ENCODE assay signal across 1 fruit fly cellular context in the genomic region with DNA sequence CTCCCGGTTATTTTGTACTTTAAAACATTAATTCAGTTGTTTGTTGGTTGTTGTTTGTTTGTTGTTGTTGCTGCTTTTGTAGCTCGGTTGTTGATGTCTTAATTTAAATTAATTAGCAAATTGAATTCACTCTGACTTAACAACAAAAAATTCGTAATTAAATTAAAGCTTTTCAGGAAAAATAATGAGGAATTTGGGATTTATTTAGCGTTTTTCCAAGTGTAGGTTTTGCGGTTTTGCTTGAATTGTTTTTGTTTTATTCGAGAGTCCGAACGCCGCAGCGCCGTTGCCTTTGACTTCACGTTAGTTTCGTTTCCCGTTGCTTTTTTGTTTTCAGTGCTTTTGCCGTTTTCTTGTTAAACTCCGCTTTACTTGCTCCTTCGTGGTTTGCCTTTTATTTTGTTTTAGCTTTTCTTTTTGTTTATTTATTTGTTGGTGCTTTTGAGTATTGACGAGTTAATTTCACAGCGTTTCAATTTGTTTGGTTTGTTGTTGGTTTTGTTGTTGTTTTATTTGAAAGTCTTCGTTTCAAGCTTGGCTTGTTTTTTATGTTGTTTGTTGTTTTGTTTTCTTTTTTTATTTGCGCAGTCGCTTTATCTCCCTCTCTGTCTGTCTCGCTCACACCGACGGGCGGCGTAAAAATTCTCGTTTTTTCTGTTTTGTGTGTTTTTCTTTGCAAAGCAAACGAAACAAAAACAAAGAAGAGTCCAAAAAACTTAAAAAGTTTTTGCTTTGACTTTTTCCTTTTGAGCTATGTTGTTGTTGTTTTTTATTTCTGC.
TF ChIP-seq lines count a peak whose summit lies in the region.

No protein-coding gene starts in this region.

TF ChIP-seq in whole organism, embryonic, 481 proteins besides CTCF, POLR2A, EP300 and RAD21 (continued from another document and continues in another):
- TF ChIP-seq CG14050 (GFP tag; IDR thresholded peaks at IDR 0.05; lab: Robert Waterston, UW) = no peak
- TF ChIP-seq CG31441 (GFP tag; IDR thresholded peaks at IDR 0.05; lab: Robert Waterston, UW) = no peak
- no peak for TF ChIP-seq CG18011 (GFP tag; optimal IDR thresholded peaks at IDR 0.05; lab: Kevin White, UChicago)
- TF ChIP-seq CG32532 (GFP tag; IDR thresholded peaks at IDR 0.05; lab: Robert Waterston, UW) = no peak
- TF ChIP-seq zen2 (GFP tag; IDR thresholded peaks at IDR 0.05; lab: Robert Waterston, UW; ENCODE audit: partially characterized antibody) = no peak
- TF ChIP-seq E2f2 (GFP tag; IDR thresholded peaks at IDR 0.05; lab: Robert Waterston, UW) = peak; percentile 7; the same call in 1 of the 2 replicates
- no peak for TF ChIP-seq Nf-YC (tag; optimal IDR thresholded peaks at IDR 0.05; lab: Kevin White, UChicago)
- no peak for TF ChIP-seq schlank (tag; optimal IDR thresholded peaks at IDR 0.05; lab: Kevin White, UChicago)
- no peak for TF ChIP-seq chn (GFP tag; optimal IDR thresholded peaks at IDR 0.05; lab: Kevin White, UChicago)
- peak; percentile 31 for TF ChIP-seq vfl (GFP tag; optimal IDR thresholded peaks at IDR 0.05; lab: Kevin White, UChicago)
- TF ChIP-seq pfk (GFP tag; optimal IDR thresholded peaks at IDR 0.05; lab: Kevin White, UChicago) = no peak
- TF ChIP-seq Sox102F (GFP tag; optimal IDR thresholded peaks at IDR 0.05; lab: Kevin White, UChicago) = no peak
- no peak for TF ChIP-seq MTF-1 (GFP tag; optimal IDR thresholded peaks at IDR 0.05; lab: Kevin White, UChicago; ENCODE audit: borderline replicate concordance)
- TF ChIP-seq CG4707 (GFP tag; optimal IDR thresholded peaks at IDR 0.05; lab: Kevin White, UChicago) = no peak
- peak; percentile 22 for TF ChIP-seq emc (GFP tag; optimal IDR thresholded peaks at IDR 0.05; lab: Kevin White, UChicago)
- TF ChIP-seq Aef1 (GFP tag; IDR thresholded peaks at IDR 0.05; lab: Robert Waterston, UW) = no peak; the same call in 2 of the 3 replicates
- no peak for TF ChIP-seq CG2678 (tag; optimal IDR thresholded peaks at IDR 0.05; lab: Kevin White, UChicago)
- TF ChIP-seq CG14667 (GFP tag; IDR thresholded peaks at IDR 0.05; lab: Robert Waterston, UW) = no peak
- no peak; the same call in 1 of the 2 replicates for TF ChIP-seq Atf6 (GFP tag; IDR thresholded peaks at IDR 0.05; lab: Robert Waterston, UW)
- no peak for TF ChIP-seq klu (GFP tag; IDR thresholded peaks at IDR 0.05; lab: Robert Waterston, UW)
- TF ChIP-seq al (GFP tag; IDR thresholded peaks at IDR 0.05; lab: Robert Waterston, UW) = no peak
- peak; percentile 55 for TF ChIP-seq Mes4 (GFP tag; optimal IDR thresholded peaks at IDR 0.05; lab: Kevin White, UChicago)
- TF ChIP-seq CG12659 (GFP tag; optimal IDR thresholded peaks at IDR 0.05; lab: Kevin White, UChicago) = no peak
- no peak; the same call in 1 of the 2 replicates for TF ChIP-seq CG31224 (GFP tag; IDR thresholded peaks at IDR 0.05; lab: Robert Waterston, UW)
- TF ChIP-seq CG4820 (GFP tag; optimal IDR thresholded peaks at IDR 0.05; lab: Kevin White, UChicago) = no peak
- peak; percentile 10 for TF ChIP-seq CG18619 (GFP tag; optimal IDR thresholded peaks at IDR 0.05; lab: Kevin White, UChicago)
- TF ChIP-seq CG7987 (GFP tag; optimal IDR thresholded peaks at IDR 0.05; lab: Kevin White, UChicago) = no peak
- TF ChIP-seq CG13424 (tag; optimal IDR thresholded peaks at IDR 0.05; lab: Kevin White, UChicago) = peak; percentile 25
- no peak for TF ChIP-seq gro (GFP tag; optimal IDR thresholded peaks at IDR 0.05; lab: Kevin White, UChicago)
- peak; percentile 28 for TF ChIP-seq CG4424 (GFP tag; optimal IDR thresholded peaks at IDR 0.05; lab: Kevin White, UChicago)
- TF ChIP-seq CG17612 (GFP tag; IDR thresholded peaks at IDR 0.05; lab: Robert Waterston, UW) = no peak
- no peak for TF ChIP-seq H2.0 (GFP tag; IDR thresholded peaks at IDR 0.05; lab: Robert Waterston, UW)
- no peak for TF ChIP-seq btn (GFP tag; optimal IDR thresholded peaks at IDR 0.05; lab: Kevin White, UChicago)
- TF ChIP-seq ato (GFP tag; IDR thresholded peaks at IDR 0.05; lab: Robert Waterston, UW; ENCODE audit: partially characterized antibody) = no peak
- peak; percentile 20; the same call in 1 of the 2 replicates for TF ChIP-seq stc (GFP tag; IDR thresholded peaks at IDR 0.05; lab: Robert Waterston, UW)
- TF ChIP-seq CG16863 (GFP tag; optimal IDR thresholded peaks at IDR 0.05; lab: Kevin White, UChicago) = peak; percentile 20
- TF ChIP-seq CG11456 (GFP tag; IDR thresholded peaks at IDR 0.05; lab: Robert Waterston, UW) = no peak
- peak; percentile 41 for TF ChIP-seq CG12391 (tag; optimal IDR thresholded peaks at IDR 0.05; lab: Kevin White, UChicago)
- no peak for TF ChIP-seq Hmr (GFP tag; optimal IDR thresholded peaks at IDR 0.05; lab: Kevin White, UChicago)
- TF ChIP-seq CG6854 (GFP tag; optimal IDR thresholded peaks at IDR 0.05; lab: Kevin White, UChicago) = peak; percentile 13
- TF ChIP-seq NfI (GFP tag; optimal IDR thresholded peaks at IDR 0.05; lab: Kevin White, UChicago) = no peak
- no peak for TF ChIP-seq CG10274 (GFP tag; optimal IDR thresholded peaks at IDR 0.05; lab: Kevin White, UChicago)
- TF ChIP-seq Oaz (GFP tag; IDR thresholded peaks at IDR 0.05; lab: Robert Waterston, UW) = no peak
- TF ChIP-seq Hey (tag; optimal IDR thresholded peaks at IDR 0.05; lab: Kevin White, UChicago) = no peak
- peak; percentile 41 for TF ChIP-seq Xbp1 (GFP tag; optimal IDR thresholded peaks at IDR 0.05; lab: Kevin White, UChicago)
- no peak for TF ChIP-seq CG15696 (tag; optimal IDR thresholded peaks at IDR 0.05; lab: Kevin White, UChicago)
- no peak for TF ChIP-seq Dek (tag; optimal IDR thresholded peaks at IDR 0.05; lab: Kevin White, UChicago)
- no peak for TF ChIP-seq CG6689 (GFP tag; IDR thresholded peaks at IDR 0.05; lab: Robert Waterston, UW)
- TF ChIP-seq CG9797 (GFP tag; optimal IDR thresholded peaks at IDR 0.05; lab: Kevin White, UChicago) = no peak
- peak; percentile 23 for TF ChIP-seq Side (GFP tag; optimal IDR thresholded peaks at IDR 0.05; lab: Kevin White, UChicago)
- TF ChIP-seq eve (GFP tag; optimal IDR thresholded peaks at IDR 0.05; lab: Kevin White, UChicago) = peak in 1 of 2 experiments; percentile 72
- no peak for TF ChIP-seq CG8478 (optimal IDR thresholded peaks at IDR 0.05; lab: Kevin White, UChicago)
- TF ChIP-seq NC2α (GFP tag; optimal IDR thresholded peaks at IDR 0.05; lab: Kevin White, UChicago) = no peak
- TF ChIP-seq Fer2 (tag; optimal IDR thresholded peaks at IDR 0.05; lab: Kevin White, UChicago) = no peak
- no peak for TF ChIP-seq run (tag; optimal IDR thresholded peaks at IDR 0.05; lab: Kevin White, UChicago)
- TF ChIP-seq D19A (tag; optimal IDR thresholded peaks at IDR 0.05; lab: Kevin White, UChicago) = no peak
- no peak for TF ChIP-seq CG4328 (GFP tag; optimal IDR thresholded peaks at IDR 0.05; lab: Kevin White, UChicago)
- peak; percentile 86 for TF ChIP-seq sens (GFP tag; lab: Kevin White, UChicago)
- TF ChIP-seq kah (GFP tag; optimal IDR thresholded peaks at IDR 0.05; lab: Kevin White, UChicago) = no peak
- TF ChIP-seq Dip3 (GFP tag; optimal IDR thresholded peaks at IDR 0.05; lab: Kevin White, UChicago) = peak; percentile 11
- TF ChIP-seq lbe (GFP tag; optimal IDR thresholded peaks at IDR 0.05; lab: Kevin White, UChicago) = no peak
- no peak for TF ChIP-seq sug (tag; optimal IDR thresholded peaks at IDR 0.05; lab: Kevin White, UChicago)
- TF ChIP-seq Nf-YA (GFP tag; IDR thresholded peaks at IDR 0.05; lab: Robert Waterston, UW) = no peak
- TF ChIP-seq CG18599 (GFP tag; optimal IDR thresholded peaks at IDR 0.05; lab: Kevin White, UChicago) = no peak
- TF ChIP-seq CG10543 (GFP tag; optimal IDR thresholded peaks at IDR 0.05; lab: Kevin White, UChicago) = no peak
- TF ChIP-seq CG1529 (GFP tag; optimal IDR thresholded peaks at IDR 0.05; lab: Kevin White, UChicago) = no peak
- no peak for TF ChIP-seq CG14441 (GFP tag; IDR thresholded peaks at IDR 0.05; lab: Robert Waterston, UW)
- no peak for TF ChIP-seq gcm2 (GFP tag; optimal IDR thresholded peaks at IDR 0.05; lab: Kevin White, UChicago)
- TF ChIP-seq CG9876 (GFP tag; optimal IDR thresholded peaks at IDR 0.05; lab: Kevin White, UChicago) = no peak
- peak; percentile 6 for TF ChIP-seq CG8944 (GFP tag; optimal IDR thresholded peaks at IDR 0.05; lab: Kevin White, UChicago)
- TF ChIP-seq CG16779 (GFP tag; IDR thresholded peaks at IDR 0.05; lab: Robert Waterston, UW) = no peak
- TF ChIP-seq ken (GFP tag; IDR thresholded peaks at IDR 0.05; lab: Robert Waterston, UW) = no peak
- no peak for TF ChIP-seq CG3163 (GFP tag; optimal IDR thresholded peaks at IDR 0.05; lab: Kevin White, UChicago)
- TF ChIP-seq Mad (GFP tag; optimal IDR thresholded peaks at IDR 0.05; lab: Kevin White, UChicago) = peak; percentile 28
- peak; percentile 24 for TF ChIP-seq NK7.1 (GFP tag; optimal IDR thresholded peaks at IDR 0.05; lab: Kevin White, UChicago)
- TF ChIP-seq CG1233 (GFP tag; optimal IDR thresholded peaks at IDR 0.05; lab: Kevin White, UChicago) = no peak
- peak; percentile 42 for TF ChIP-seq unpg (GFP tag; optimal IDR thresholded peaks at IDR 0.05; lab: Kevin White, UChicago)
- no peak for TF ChIP-seq CG17912 (GFP tag; optimal IDR thresholded peaks at IDR 0.05; lab: Kevin White, UChicago)
- TF ChIP-seq gcm (GFP tag; optimal IDR thresholded peaks at IDR 0.05; lab: Kevin White, UChicago) = no peak
- no peak for TF ChIP-seq CG30020 (tag; optimal IDR thresholded peaks at IDR 0.05; lab: Kevin White, UChicago)
- TF ChIP-seq phol (tag; optimal IDR thresholded peaks at IDR 0.05; lab: Kevin White, UChicago) = peak; percentile 28
- no peak for TF ChIP-seq CHES-1-like (GFP tag; optimal IDR thresholded peaks at IDR 0.05; lab: Kevin White, UChicago)
- TF ChIP-seq CG32767 (GFP tag; IDR thresholded peaks at IDR 0.05; lab: Robert Waterston, UW) = no peak; the same call in 1 of the 2 replicates
- no peak for TF ChIP-seq CG4617 (GFP tag; optimal IDR thresholded peaks at IDR 0.05; lab: Kevin White, UChicago; ENCODE audit: borderline replicate concordance)
- no peak for TF ChIP-seq CG11093 (GFP tag; IDR thresholded peaks at IDR 0.05; lab: Robert Waterston, UW)
- TF ChIP-seq bab2 (GFP tag; optimal IDR thresholded peaks at IDR 0.05; lab: Kevin White, UChicago) = peak; percentile 10
- TF ChIP-seq CG6765 (GFP tag; optimal IDR thresholded peaks at IDR 0.05; lab: Kevin White, UChicago) = no peak
- peak; percentile 1 for TF ChIP-seq CG10147 (GFP tag; optimal IDR thresholded peaks at IDR 0.05; lab: Kevin White, UChicago)
- TF ChIP-seq dati (GFP tag; IDR thresholded peaks at IDR 0.05; lab: Robert Waterston, UW) = no peak
- peak; percentile 17 for TF ChIP-seq CG1602 (GFP tag; optimal IDR thresholded peaks at IDR 0.05; lab: Kevin White, UChicago)
- TF ChIP-seq CG10654 (GFP tag; optimal IDR thresholded peaks at IDR 0.05; lab: Kevin White, UChicago) = no peak
- no peak for TF ChIP-seq Spps (tag; optimal IDR thresholded peaks at IDR 0.05; lab: Kevin White, UChicago)
- TF ChIP-seq Antp (GFP tag; optimal IDR thresholded peaks at IDR 0.05; lab: Kevin White, UChicago) = no peak
- peak; percentile 29 for TF ChIP-seq sima (GFP tag; optimal IDR thresholded peaks at IDR 0.05; lab: Kevin White, UChicago)
- TF ChIP-seq ci (GFP tag; IDR thresholded peaks at IDR 0.05; lab: Robert Waterston, UW) = peak; percentile 18; the same call in 1 of the 3 replicates
- no peak for TF ChIP-seq Nf-YB (GFP tag; optimal IDR thresholded peaks at IDR 0.05; lab: Kevin White, UChicago)
- peak; percentile 25 for TF ChIP-seq jumu (GFP tag; optimal IDR thresholded peaks at IDR 0.05; lab: Kevin White, UChicago)
- TF ChIP-seq org-1 (GFP tag; optimal IDR thresholded peaks at IDR 0.05; lab: Kevin White, UChicago) = no peak
- no peak for TF ChIP-seq Lim3 (GFP tag; IDR thresholded peaks at IDR 0.05; lab: Robert Waterston, UW)
- TF ChIP-seq CG7556 (GFP tag; optimal IDR thresholded peaks at IDR 0.05; lab: Kevin White, UChicago) = no peak
- TF ChIP-seq oc (tag; optimal IDR thresholded peaks at IDR 0.05; lab: Kevin White, UChicago) = no peak
- TF ChIP-seq CG1603 (tag; optimal IDR thresholded peaks at IDR 0.05; lab: Kevin White, UChicago) = no peak
- no peak for TF ChIP-seq br (optimal IDR thresholded peaks at IDR 0.05; lab: Kevin White, UChicago)
- no peak for TF ChIP-seq dmrt99B (tag; optimal IDR thresholded peaks at IDR 0.05; lab: Kevin White, UChicago)
- no peak for TF ChIP-seq CG7357 (GFP tag; IDR thresholded peaks at IDR 0.05; lab: Robert Waterston, UW)
- no peak for TF ChIP-seq Sry-β (GFP tag; optimal IDR thresholded peaks at IDR 0.05; lab: Kevin White, UChicago)
- TF ChIP-seq CG30431 (GFP tag; optimal IDR thresholded peaks at IDR 0.05; lab: Kevin White, UChicago) = no peak
- TF ChIP-seq trem (tag; optimal IDR thresholded peaks at IDR 0.05; lab: Kevin White, UChicago) = no peak
- TF ChIP-seq CG4730 (GFP tag; IDR thresholded peaks at IDR 0.05; lab: Robert Waterston, UW) = no peak
- TF ChIP-seq disco-r (GFP tag; optimal IDR thresholded peaks at IDR 0.05; lab: Kevin White, UChicago) = no peak
- TF ChIP-seq crc (GFP tag; optimal IDR thresholded peaks at IDR 0.05; lab: Kevin White, UChicago) = no peak
- no peak for TF ChIP-seq jigr1 (GFP tag; IDR thresholded peaks at IDR 0.05; lab: Robert Waterston, UW)
- TF ChIP-seq GATAe (GFP tag; conservative IDR thresholded peaks at IDR 0.05; lab: Robert Waterston, UW) = no peak
- no peak for TF ChIP-seq CG6272 (GFP tag; IDR thresholded peaks at IDR 0.05; lab: Robert Waterston, UW)
- no peak for TF ChIP-seq CG9727 (GFP tag; optimal IDR thresholded peaks at IDR 0.05; lab: Kevin White, UChicago)
- no peak for TF ChIP-seq CG13296 (GFP tag; optimal IDR thresholded peaks at IDR 0.05; lab: Kevin White, UChicago)
- no peak for TF ChIP-seq dmrt11E (tag; optimal IDR thresholded peaks at IDR 0.05; lab: Kevin White, UChicago)
- TF ChIP-seq wdn (GFP tag; IDR thresholded peaks at IDR 0.05; lab: Robert Waterston, UW) = no peak
- no peak for TF ChIP-seq ranshi (GFP tag; IDR thresholded peaks at IDR 0.05; lab: Robert Waterston, UW)
- peak; percentile 27 for TF ChIP-seq ems (GFP tag; optimal IDR thresholded peaks at IDR 0.05; lab: Kevin White, UChicago)
- no peak for TF ChIP-seq scrt (GFP tag; optimal IDR thresholded peaks at IDR 0.05; lab: Kevin White, UChicago)
- TF ChIP-seq NFAT (GFP tag; IDR thresholded peaks at IDR 0.05; lab: Robert Waterston, UW) = no peak
- TF ChIP-seq CG13624 (GFP tag; optimal IDR thresholded peaks at IDR 0.05; lab: Kevin White, UChicago) = peak; percentile 53
- TF ChIP-seq CG6654 (GFP tag; optimal IDR thresholded peaks at IDR 0.05; lab: Kevin White, UChicago) = no peak
- TF ChIP-seq pzg (GFP tag; optimal IDR thresholded peaks at IDR 0.05; lab: Kevin White, UChicago) = no peak
- TF ChIP-seq Adf1 (GFP tag; IDR thresholded peaks at IDR 0.05; lab: Robert Waterston, UW) = no peak
- no peak for TF ChIP-seq fd64A (GFP tag; optimal IDR thresholded peaks at IDR 0.05; lab: Kevin White, UChicago)
- TF ChIP-seq CG8924 (tag; optimal IDR thresholded peaks at IDR 0.05; lab: Kevin White, UChicago) = no peak
- no peak for TF ChIP-seq BtbVII (GFP tag; optimal IDR thresholded peaks at IDR 0.05; lab: Kevin White, UChicago)
